Worm (Caenorhabditis elegans) whole organism, late embryonic: ENCODE measurements around the gene pcp-1.

ENCODE experiments used
- C08G9.2 ChIP-seq: sonication (generic microtip); optimal IDR thresholded peaks from 2 replicates; lab custom pipeline; 2016; ENCODE audit warnings: mild to moderate bottlenecking, missing genetic modification characterization, moderate library complexity, missing compliant biosample characterization
- K09A11.1 ChIP-seq: sonication (generic microtip); optimal IDR thresholded peaks from 2 replicates; lab custom pipeline; 2017; ENCODE audit warnings: antibody characterized with exemption, mild to moderate bottlenecking, missing genetic modification characterization, missing compliant biosample characterization; ENCODE audit not compliant: insufficient read depth
- T23F11.4 ChIP-seq: fragments of 200-800 bp; sonication (Bioruptor generic); optimal IDR thresholded peaks from 2 replicates; lab custom pipeline; 2018; ENCODE audit warnings: mild to moderate bottlenecking, missing genetic modification characterization, missing compliant biosample characterization
- ceh-34 ChIP-seq: sonication (generic microtip); optimal IDR thresholded peaks from 2 replicates; lab custom pipeline; 2016; ENCODE audit warnings: mild to moderate bottlenecking, missing genetic modification characterization, missing compliant biosample characterization
- fkh-10 ChIP-seq: fragments of 150-350 bp; optimal IDR thresholded peaks from 2 replicates; lab custom pipeline; 2014; ENCODE audit warnings: missing biosample characterization, missing genetic modification reagents, missing genetic modification characterization
- hlh-30 ChIP-seq: sonication (generic microtip); optimal IDR thresholded peaks from 2 replicates; lab custom pipeline; 2017; ENCODE audit warnings: antibody characterized with exemption, missing genetic modification characterization, missing compliant biosample characterization; ENCODE audit not compliant: insufficient read depth
- nhr-11 ChIP-seq: fragments of 150-350 bp; optimal IDR thresholded peaks from 2 replicates; lab custom pipeline; 2014; ENCODE audit warnings: missing biosample characterization, missing genetic modification characterization
- pag-3 ChIP-seq: sonication (generic microtip); optimal IDR thresholded peaks from 2 replicates; lab custom pipeline; 2016; ENCODE audit warnings: missing compliant biosample characterization, missing genetic modification characterization, borderline replicate concordance
- pha-2 ChIP-seq: sonication (generic microtip); optimal IDR thresholded peaks from 2 replicates; lab custom pipeline; 2017; ENCODE audit warnings: mild to moderate bottlenecking, missing genetic modification characterization, missing compliant biosample characterization
- pha-4 ChIP-seq: fragments of 150-350 bp; optimal IDR thresholded peaks from 2 replicates; lab custom pipeline; 2018; ENCODE audit warnings: missing biosample characterization, missing genetic modification reagents, missing genetic modification characterization
- rnt-1 ChIP-seq: sonication (generic microtip); optimal IDR thresholded peaks from 2 replicates; lab custom pipeline; 2016; ENCODE audit warnings: missing genetic modification characterization, missing compliant biosample characterization
- tbx-2 ChIP-seq: sonication (generic microtip); optimal IDR thresholded peaks from 2 replicates; lab custom pipeline; 2016; ENCODE audit warnings: missing genetic modification characterization, missing compliant biosample characterization
- zip-5 ChIP-seq: sonication (generic microtip); optimal IDR thresholded peaks from 2 replicates; lab custom pipeline; 2016; ENCODE audit warnings: missing genetic modification characterization, missing compliant biosample characterization

ce11 chrIII:7718318-7718717 lies 40.4 kb upstream of the pcp-1 start:
- no peak for TF ChIP-seq pha-4 (tag; lab: Kevin White, UChicago)
- TF ChIP-seq tbx-2 (tag; lab: Kevin White, UChicago): no peak
- TF ChIP-seq nhr-11 (tag; lab: Kevin White, UChicago): no peak
- TF ChIP-seq hlh-30 (tag; lab: Kevin White, UChicago): no peak
- TF ChIP-seq T23F11.4: no peak
- no peak for TF ChIP-seq fkh-10 (GFP tag; lab: Kevin White, UChicago)
- no peak for TF ChIP-seq K09A11.1 (tag; lab: Kevin White, UChicago)
- peak; percentile 6 for TF ChIP-seq rnt-1
- no peak for TF ChIP-seq zip-5
- TF ChIP-seq C08G9.2: no peak
- no peak for TF ChIP-seq pag-3 (tag; lab: Kevin White, UChicago)
- TF ChIP-seq ceh-34: no peak
- no peak for TF ChIP-seq pha-2 (tag; lab: Kevin White, UChicago)
